Worm (Caenorhabditis elegans): ENCODE results near the gene aak-2.
"Not testable (repeated sequence)": the region's sequence is repeated elsewhere in the genome, so short reads cannot be mapped to it uniquely, and the experiment has no call there.

aak-2 gene

ce11 chrX:16821533-16821932 lies 25.6 kb downstream of the aak-2 start:
- TF ChIP-seq C04F5.9 (tag; optimal IDR thresholded peaks at IDR 0.05) (no peak), efl-1 (optimal IDR thresholded peaks at IDR 0.05) (no peak), efl-1 (GFP tag; optimal IDR thresholded peaks at IDR 0.05 in 1 of 2) (no peak), C34B4.2 (tag; optimal IDR thresholded peaks at IDR 0.05) (no peak), mep-1 (tag; optimal IDR thresholded peaks at IDR 0.05) (no peak), unc-86 (tag; optimal IDR thresholded peaks at IDR 0.05) (no peak), sup-37 (GFP tag; optimal IDR thresholded peaks at IDR 0.05) (no peak), lin-14 (GFP tag; optimal IDR thresholded peaks at IDR 0.05) (no peak), fkh-8 (tag; optimal IDR thresholded peaks at IDR 0.05) (no peak), isw-1 (GFP tag; IDR thresholded peaks at IDR 0.05) (no peak), jun-1 (tag; optimal IDR thresholded peaks at IDR 0.05) (no peak), lin-39 (tag; optimal IDR thresholded peaks at IDR 0.05) (no peak)

DNA sequence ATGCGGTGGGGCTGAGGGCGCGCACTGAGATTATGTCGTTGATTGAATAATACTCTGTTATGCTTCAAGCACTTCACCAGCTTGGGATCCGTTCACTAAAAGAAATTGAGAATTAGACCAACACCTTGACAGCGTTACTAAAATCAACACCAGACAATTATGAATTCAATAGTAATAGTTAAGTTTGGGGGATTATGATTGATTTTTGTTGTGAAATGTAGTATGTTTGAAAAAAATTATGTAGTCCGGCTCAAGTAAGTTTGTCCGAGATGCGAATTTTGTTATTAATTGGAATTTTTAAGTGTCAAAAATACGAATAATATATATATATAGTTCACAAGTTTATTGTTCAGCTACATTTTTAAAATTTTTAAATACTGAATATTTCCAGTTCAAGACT lies 29.5 kb downstream of the aak-2 start, which contains the start of gene sto-5:
Gene sto-5, minus strand, starts transcription at position 101 of the 400 bp plus-strand sequence.
- no peak for TF ChIP-seq alr-1 (tag; optimal IDR thresholded peaks at IDR 0.05; ENCODE audit: borderline replicate concordance)

- TF ChIP-seq lsy-2 (tag; optimal IDR thresholded peaks at IDR 0.05), result no peak
- TF ChIP-seq ceh-8 (GFP tag; optimal IDR thresholded peaks at IDR 0.05), result no peak
- no peak for TF ChIP-seq jun-1 (tag; optimal IDR thresholded peaks at IDR 0.05)
- no peak for TF ChIP-seq irx-1 (tag; optimal IDR thresholded peaks at IDR 0.05)
- no peak for TF ChIP-seq ztf-4 (tag; optimal IDR thresholded peaks at IDR 0.05)
- no peak for TF ChIP-seq nhr-76 (tag; optimal IDR thresholded peaks at IDR 0.05)
- TF ChIP-seq nhr-47 (tag; optimal IDR thresholded peaks at IDR 0.05), result no peak
- no peak for TF ChIP-seq isw-1 (GFP tag; IDR thresholded peaks at IDR 0.05)
- no peak for TF ChIP-seq sox-4 (tag; optimal IDR thresholded peaks at IDR 0.05)
- no peak for TF ChIP-seq sptf-1 (tag; optimal IDR thresholded peaks at IDR 0.05)
- no peak for TF ChIP-seq ceh-63 (GFP tag; optimal IDR thresholded peaks at IDR 0.05)
- TF ChIP-seq pag-3 (tag; optimal IDR thresholded peaks at IDR 0.05; ENCODE audit: borderline replicate concordance, insufficient read depth), result no peak
- no peak for TF ChIP-seq fkh-8 (tag; optimal IDR thresholded peaks at IDR 0.05)
- TF ChIP-seq alr-1 (tag; optimal IDR thresholded peaks at IDR 0.05; ENCODE audit: borderline replicate concordance), result no peak
- no peak for TF ChIP-seq C16A3.4 (tag; optimal IDR thresholded peaks at IDR 0.05)
- TF ChIP-seq skn-1 (tag; optimal IDR thresholded peaks at IDR 0.05), result no peak
These were observed 30.6 kb downstream of the aak-2 start for ce11 chrX:16826500-16826899.

DNA sequence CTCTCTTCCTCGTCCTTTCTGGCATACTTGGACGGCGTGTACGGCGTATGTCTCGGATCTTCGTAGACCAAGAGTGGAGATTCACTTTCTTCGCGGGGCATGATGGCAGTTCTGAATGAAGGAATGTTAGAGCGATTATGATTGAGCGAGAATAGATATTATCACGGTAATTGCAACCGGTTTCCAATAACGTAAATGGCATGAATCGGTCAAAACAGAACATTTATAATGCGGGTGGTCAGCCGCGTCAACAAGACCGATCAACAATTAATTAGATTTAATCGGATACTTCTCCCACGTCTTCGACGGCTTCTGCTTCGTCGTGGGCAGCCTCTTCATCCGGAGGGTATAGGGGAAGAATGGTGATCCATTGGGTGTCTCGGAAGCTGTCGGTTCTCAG lies 38.8 kb downstream of the aak-2 start, which contains the start of gene F41G4.13:
Gene F41G4.13, minus strand, starts transcription at position 101 of the 400 bp plus-strand sequence.
- TF ChIP-seq sox-4 (tag; optimal IDR thresholded peaks at IDR 0.05); hpl-2 (GFP tag; optimal IDR thresholded peaks at IDR 0.05); snu-23 (GFP tag; optimal IDR thresholded peaks at IDR 0.05): not testable (repeated sequence)

ce11 chrX:16836304-16836703 lies 40.4 kb downstream of the aak-2 start, which contains the start of gene F41G4.7:
Gene F41G4.7, minus strand, starts transcription at chrX:16836404.
- TF ChIP-seq rnt-1 (tag; optimal IDR thresholded peaks at IDR 0.05), result no peak
- TF ChIP-seq C04F5.9 (tag; optimal IDR thresholded peaks at IDR 0.05), result no peak

- TF ChIP-seq C16A3.4 (tag; optimal IDR thresholded peaks at IDR 0.05) (no peak), C34B4.2 (tag; optimal IDR thresholded peaks at IDR 0.05) (no peak), nhr-77 (tag; optimal IDR thresholded peaks at IDR 0.05) (no peak), zag-1 (tag; optimal IDR thresholded peaks at IDR 0.05) (no peak), dsc-1 (tag; optimal IDR thresholded peaks at IDR 0.05) (no peak), pax-3 (tag; optimal IDR thresholded peaks at IDR 0.05) (no peak), nhr-47 (tag; optimal IDR thresholded peaks at IDR 0.05) (no peak), lin-39 (tag; optimal IDR thresholded peaks at IDR 0.05) (no peak)
These were observed 44.9 kb downstream of the aak-2 start, which contains the start of gene dyla-1 for ce11 chrX:16840738-16841137. Gene dyla-1, plus strand, starts transcription at chrX:16841038.
